Worm (Caenorhabditis elegans) whole organism, young adult: ENCODE measurements around the gene egl-19.

Source experiments
- akir-1 ChIP-seq: fragments of 200-800 bp; sonication (Bioruptor generic); optimal IDR thresholded peaks from 2 replicates; lab custom pipeline; 2018; ENCODE audit warnings: mild to moderate bottlenecking, missing genetic modification characterization, moderate library complexity, missing compliant biosample characterization
- lsy-27 ChIP-seq: sonication (generic microtip); optimal IDR thresholded peaks from 2 replicates; lab custom pipeline; 2017; ENCODE audit warnings: missing genetic modification characterization, mild to moderate bottlenecking, missing compliant biosample characterization, antibody characterized with exemption, missing genotype, borderline replicate concordance; ENCODE audit not compliant: insufficient read depth
- snpc-1.3 ChIP-seq: sonication (generic microtip); optimal IDR thresholded peaks from 2 replicates; lab custom pipeline; 2017; ENCODE audit warnings: missing genetic modification characterization, mild to moderate bottlenecking, missing compliant biosample characterization, antibody characterized with exemption, moderate library complexity, missing genotype, missing genetic modification reagents; ENCODE audit not compliant: insufficient read depth
- snpc-4 ChIP-seq, 5 experiments: fragments of 150-350 bp in 1 of 5; sonication (generic microtip) in 4 of 5; optimal IDR thresholded peaks; 2 replicates each; lab custom pipeline; 2014 to 2018; ENCODE audit warnings: missing genetic modification characterization in 5 of 5, missing biosample characterization in 3 of 5, antibody characterized with exemption in 2 of 5, mild to moderate bottlenecking in 2 of 5, missing compliant biosample characterization in 2 of 5, missing genotype in 2 of 5, moderate library complexity in 2 of 5, missing genetic modification reagents in 1 of 5
- xnd-1 ChIP-seq: sonication (generic microtip); optimal IDR thresholded peaks from 2 replicates; lab custom pipeline; 2016; ENCODE audit warnings: missing genotype, missing genetic modification reagents, missing genetic modification characterization, missing compliant biosample characterization

DNA sequence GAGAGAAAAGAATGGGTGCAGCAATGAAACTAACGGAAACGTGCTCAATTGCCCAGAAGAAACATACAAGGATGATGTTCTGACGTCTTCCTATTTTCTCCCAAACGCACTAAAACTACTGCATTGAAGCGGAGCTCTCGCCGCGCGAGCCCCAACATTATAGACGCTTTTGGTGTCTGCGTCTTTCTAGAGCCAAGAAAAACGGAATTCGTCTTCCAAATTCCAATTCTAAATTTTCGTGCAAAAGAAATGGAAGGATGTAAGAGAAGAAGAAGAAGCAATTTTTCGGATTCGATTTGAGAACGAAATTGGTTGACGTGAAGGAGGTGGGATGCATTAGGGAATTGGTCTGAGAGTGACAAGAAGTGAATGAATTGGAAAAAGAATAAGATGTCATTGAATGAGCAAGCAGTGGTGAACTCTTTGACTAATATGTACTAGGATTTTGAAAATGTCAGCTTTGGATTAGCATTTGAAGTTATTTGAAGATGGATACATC, 48.3 kb downstream of the egl-19 start:
- no peak for TF ChIP-seq snpc-4 (GFP tag; optimal IDR thresholded peaks at IDR 0.05; lab: Kevin White, UChicago)
- TF ChIP-seq snpc-4 (tag; optimal IDR thresholded peaks at IDR 0.05; lab: Kevin White, UChicago) = no peak
- no peak for TF ChIP-seq snpc-1.3 (tag; lab: Kevin White, UChicago)
- no peak for TF ChIP-seq akir-1 (GFP tag; lab: Kevin White, UChicago)
- TF ChIP-seq lsy-27 = no peak
- TF ChIP-seq xnd-1 (tag; lab: Kevin White, UChicago) = no peak
